Fruit fly (Drosophila melanogaster) whole organism, embryonic: ENCODE measurements around the gene CheB93b.

Experiments used
- Adf1 ChIP-seq: fragments of 200-800 bp; sonication (Bioruptor generic); IDR thresholded peaks from 2 replicates; pipeline ENCODE4 v1.3.6; 2022; ENCODE audit warnings: missing biosample characterization, missing genetic modification characterization
- Atf-2 ChIP-seq: fragments of 200-800 bp; sonication (Bioruptor generic); optimal IDR thresholded peaks from 2 replicates; lab custom pipeline; 2016; ENCODE audit warnings: missing biosample characterization, missing genetic modification characterization
- B-H2 ChIP-seq: fragments of 200-800 bp; sonication (Bioruptor generic); optimal IDR thresholded peaks from 2 replicates; lab custom pipeline; 2018; ENCODE audit warnings: missing biosample characterization, mild to moderate bottlenecking, missing genetic modification characterization
- BtbVII ChIP-seq: fragments of 200-800 bp; sonication (Bioruptor generic); optimal IDR thresholded peaks from 3 replicates; lab custom pipeline; 2017; ENCODE audit warnings: missing biosample characterization, mild to moderate bottlenecking, missing genetic modification characterization
- CG10321 ChIP-seq: fragments of 200-800 bp; sonication (Bioruptor generic); IDR thresholded peaks from 2 replicates; pipeline ENCODE4 v1.3.6; 2022; ENCODE audit warnings: missing biosample characterization, missing genetic modification characterization
- CG11085 ChIP-seq: fragments of 200-800 bp; sonication (Bioruptor generic); IDR thresholded peaks from 2 replicates; pipeline ENCODE4 v1.3.6; 2022; ENCODE audit warnings: missing biosample characterization, missing genetic modification characterization
- CG13624 ChIP-seq: fragments of 200-800 bp; sonication (Bioruptor generic); optimal IDR thresholded peaks from 2 replicates; lab custom pipeline; 2016; ENCODE audit warnings: missing biosample characterization, missing genetic modification characterization
- CG14860 ChIP-seq: fragments of 200-800 bp; sonication (Bioruptor generic); IDR thresholded peaks from 3 replicates; pipeline ENCODE4 v1.3.6; 2022; ENCODE audit warnings: missing biosample characterization, missing genetic modification characterization; ENCODE audit not compliant: partially characterized antibody
- CG15269 ChIP-seq: fragments of 200-800 bp; sonication (Bioruptor generic); optimal IDR thresholded peaks from 2 replicates; lab custom pipeline; 2018; ENCODE audit warnings: missing biosample characterization, mild to moderate bottlenecking, missing genetic modification characterization, moderate library complexity
- CG16779 ChIP-seq: fragments of 200-800 bp; sonication (Bioruptor generic); IDR thresholded peaks from 2 replicates; pipeline ENCODE4 v1.3.6; 2022; ENCODE audit warnings: missing biosample characterization, missing genetic modification characterization
- CG3726 ChIP-seq: fragments of 200-800 bp; sonication (Bioruptor generic); IDR thresholded peaks from 3 replicates; pipeline ENCODE4, ENCODE4 v1.3.6; 2022; ENCODE audit warnings: missing biosample characterization, missing genetic modification characterization
- CG6791 ChIP-seq: fragments of 200-800 bp; sonication (Bioruptor generic); IDR thresholded peaks from 3 replicates; pipeline ENCODE4 v1.3.6; 2022; ENCODE audit warnings: missing biosample characterization, missing genetic modification characterization; ENCODE audit not compliant: partially characterized antibody
- CG6854 ChIP-seq: fragments of 200-800 bp; sonication (Bioruptor generic); optimal IDR thresholded peaks from 3 replicates; lab custom pipeline; 2017; ENCODE audit warnings: missing biosample characterization, mild to moderate bottlenecking, missing genetic modification characterization
- CG7963 ChIP-seq: fragments of 200-800 bp; sonication (Bioruptor generic); IDR thresholded peaks from 3 replicates; pipeline ENCODE4 v1.3.6; 2022; ENCODE audit warnings: missing biosample characterization, missing genetic modification characterization; ENCODE audit not compliant: partially characterized antibody
- CG8359 ChIP-seq: fragments of 200-800 bp; sonication (Bioruptor generic); optimal IDR thresholded peaks from 2 replicates; lab custom pipeline; 2017; ENCODE audit warnings: missing biosample characterization, mild to moderate bottlenecking, missing genetic modification characterization, borderline replicate concordance
- CG9437 ChIP-seq: fragments of 200-800 bp; sonication (Bioruptor generic); optimal IDR thresholded peaks from 2 replicates; lab custom pipeline; 2018; ENCODE audit warnings: missing biosample characterization, mild to moderate bottlenecking, missing genetic modification characterization
- CG9609 ChIP-seq: fragments of 200-800 bp; sonication (Bioruptor generic); optimal IDR thresholded peaks from 3 replicates; lab custom pipeline; 2016; ENCODE audit warnings: missing biosample characterization, missing genetic modification characterization
- CG9797 ChIP-seq: fragments of 200-800 bp; sonication (Bioruptor generic); optimal IDR thresholded peaks from 3 replicates; lab custom pipeline; 2018; ENCODE audit warnings: missing biosample characterization, mild to moderate bottlenecking, missing genetic modification characterization
- Deaf1 ChIP-seq: fragments of 200-800 bp; optimal IDR thresholded peaks from 3 replicates; lab custom pipeline; 2019; ENCODE audit warnings: missing biosample characterization, mild to moderate bottlenecking, missing genetic modification characterization, moderate library complexity
- Drgx ChIP-seq: fragments of 200-800 bp; sonication (Bioruptor generic); IDR thresholded peaks from 2 replicates; pipeline ENCODE4 v1.3.6; 2022; ENCODE audit warnings: missing biosample characterization, missing genetic modification characterization
- GATAe ChIP-seq: fragments of 200-800 bp; sonication (Bioruptor generic); conservative IDR thresholded peaks from 2 replicates; pipeline ENCODE4 v1.3.6; 2022; ENCODE audit warnings: missing biosample characterization, missing genetic modification characterization
- Hey ChIP-seq: fragments of 200-800 bp; sonication (Bioruptor generic); optimal IDR thresholded peaks from 3 replicates; lab custom pipeline; 2018; ENCODE audit warnings: missing biosample characterization, mild to moderate bottlenecking, missing genetic modification characterization
- Lhr ChIP-seq: fragments of 200-800 bp; sonication (Bioruptor generic); optimal IDR thresholded peaks from 3 replicates; lab custom pipeline; 2017; ENCODE audit warnings: mild to moderate bottlenecking, missing biosample characterization, missing genetic modification reagents, missing genetic modification characterization
- Mad ChIP-seq: fragments of 200-800 bp; sonication (Bioruptor generic); optimal IDR thresholded peaks from 2 replicates; lab custom pipeline; 2016; ENCODE audit warnings: missing biosample characterization, missing genetic modification characterization
- Med ChIP-seq: fragments of 200-800 bp; sonication (Bioruptor generic); peaks from one replicate; lab custom pipeline; 2016; ENCODE audit warnings: missing biosample characterization, missing genetic modification characterization, mild to moderate bottlenecking, inconsistent platforms, moderate library complexity
- Mrtf ChIP-seq: fragments of 200-800 bp; sonication (Bioruptor generic); IDR thresholded peaks from 3 replicates; pipeline ENCODE4 v1.3.6; 2022; ENCODE audit warnings: missing biosample characterization, missing genetic modification characterization
- caup ChIP-seq: fragments of 200-800 bp; sonication (Bioruptor generic); optimal IDR thresholded peaks from 3 replicates; lab custom pipeline; 2017; ENCODE audit warnings: missing biosample characterization, mild to moderate bottlenecking, missing genetic modification characterization, moderate library complexity; ENCODE audit not compliant: severe bottlenecking
- ci ChIP-seq: fragments of 200-800 bp; sonication (Bioruptor generic); IDR thresholded peaks from 3 replicates; pipeline ENCODE4 v1.3.6; 2022; ENCODE audit warnings: missing biosample characterization, missing genetic modification characterization
- dan ChIP-seq: fragments of 200-800 bp; sonication (Bioruptor generic); IDR thresholded peaks from 2 replicates; pipeline ENCODE4 v1.3.6; 2022; ENCODE audit warnings: missing biosample characterization, missing genetic modification characterization
- klu ChIP-seq: fragments of 200-800 bp; sonication (Bioruptor generic); IDR thresholded peaks from 2 replicates; pipeline ENCODE4 v1.3.6; 2022; ENCODE audit warnings: missing biosample characterization, missing genetic modification characterization
- lbe ChIP-seq: fragments of 200-800 bp; sonication (Bioruptor generic); optimal IDR thresholded peaks from 2 replicates; lab custom pipeline; 2016; ENCODE audit warnings: missing biosample characterization, mild to moderate bottlenecking, missing genetic modification characterization
- mld ChIP-seq: fragments of 200-800 bp; sonication (Bioruptor generic); IDR thresholded peaks from 3 replicates; pipeline ENCODE4 v1.3.6; 2022; ENCODE audit warnings: missing biosample characterization, missing genetic modification characterization; ENCODE audit not compliant: partially characterized antibody
- nom ChIP-seq: fragments of 200-800 bp; sonication (Bioruptor generic); optimal IDR thresholded peaks from 2 replicates; lab custom pipeline; 2017; ENCODE audit warnings: missing biosample characterization, missing genetic modification characterization, mild to moderate bottlenecking, moderate library complexity, missing genetic modification reagents
- pum ChIP-seq: fragments of 200-800 bp; sonication (Bioruptor generic); optimal IDR thresholded peaks from 2 replicates; lab custom pipeline; 2016; ENCODE audit warnings: missing biosample characterization, missing genetic modification characterization
- ro ChIP-seq: fragments of 200-800 bp; sonication (Bioruptor generic); IDR thresholded peaks from 2 replicates; pipeline ENCODE4 v1.3.6; 2022; ENCODE audit warnings: missing biosample characterization, missing genetic modification characterization
- sc ChIP-seq, 3 experiments: fragments of >200 bp in 2 of 3; fragments of 200-800 bp in 1 of 3; sonication (Bioruptor generic) in 1 of 3; optimal IDR thresholded peaks; 2 replicates in 2 of 3; 3 replicates in 1 of 3; lab custom pipeline; 2017; ENCODE audit warnings: mild to moderate bottlenecking in 1 of 3, missing biosample characterization in 1 of 3, missing genetic modification characterization in 1 of 3, missing genetic modification reagents in 1 of 3
- seq ChIP-seq: fragments of 200-800 bp; sonication (Bioruptor generic); IDR thresholded peaks from 2 replicates; pipeline ENCODE4 v1.3.6; 2022; ENCODE audit warnings: missing biosample characterization, missing genetic modification characterization
- trem ChIP-seq: fragments of 200-800 bp; optimal IDR thresholded peaks from 3 replicates; lab custom pipeline; 2019; ENCODE audit warnings: missing biosample characterization, mild to moderate bottlenecking, missing genetic modification characterization, moderate library complexity
- twi ChIP-seq: fragments of 200-800 bp; optimal IDR thresholded peaks from 2 replicates; lab custom pipeline; 2019; ENCODE audit warnings: missing biosample characterization, mild to moderate bottlenecking, missing genetic modification characterization, moderate library complexity
- yki ChIP-seq: fragments of >200 bp; optimal IDR thresholded peaks from 3 replicates; lab custom pipeline; 2018
- z ChIP-seq: fragments of 200-800 bp; sonication (Bioruptor generic); IDR thresholded peaks from 3 replicates; pipeline ENCODE4 v1.3.6; 2022; ENCODE audit warnings: missing biosample characterization, missing genetic modification characterization
- zfh1 ChIP-seq: fragments of 200-800 bp; sonication (Bioruptor generic); IDR thresholded peaks from 3 replicates; pipeline ENCODE4 v1.3.6; 2022; ENCODE audit warnings: missing biosample characterization, missing genetic modification characterization

CheB93b gene

DNA sequence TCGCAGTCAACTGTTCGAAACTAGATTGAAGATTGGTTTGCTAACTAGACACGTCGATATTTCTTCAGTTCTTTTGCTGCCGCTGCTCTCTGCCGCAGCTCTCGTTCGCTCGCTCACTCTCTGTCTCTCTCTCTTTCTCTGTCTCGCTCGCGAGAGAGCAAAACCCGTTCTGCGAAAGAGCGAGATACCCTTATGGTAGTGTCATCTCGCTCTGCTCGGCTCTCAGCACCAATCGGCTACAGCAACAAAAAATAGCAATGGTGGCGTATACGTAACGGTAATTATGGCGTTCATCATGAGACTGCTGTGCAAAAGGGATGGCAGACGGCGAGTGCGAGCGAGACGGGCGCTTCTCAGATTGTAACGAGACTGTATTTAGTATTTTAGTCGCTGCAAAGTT is 37.4 kb downstream of the CheB93b start, which contains the start of gene lbe (continued):
- TF ChIP-seq CG8359 (peak; percentile 51), nom (GFP tag; lab: Kevin White, UChicago) (no peak), CG11085 (GFP tag; lab: Robert Waterston, UW) (no peak), CG14860 (peak; percentile 57; the same call in 2 of the 3 replicates), Med (GFP tag; lab: Kevin White, UChicago) (peak; percentile 65), dan (GFP tag; lab: Robert Waterston, UW) (no peak), seq (GFP tag; lab: Robert Waterston, UW) (peak; percentile 85), ci (GFP tag; lab: Robert Waterston, UW) (peak; percentile 71; the same call in 2 of the 3 replicates), yki (peak; percentile 81), Mad (GFP tag; lab: Kevin White, UChicago) (no peak), CG13624 (GFP tag; lab: Kevin White, UChicago) (peak; percentile 3), pum (no peak), CG10321 (GFP tag; lab: Robert Waterston, UW) (peak; percentile 97), CG6854 (GFP tag; lab: Kevin White, UChicago) (no peak), trem (tag; lab: Kevin White, UChicago) (no peak), BtbVII (GFP tag; lab: Kevin White, UChicago) (peak; percentile 39), CG16779 (no peak), caup (GFP tag; lab: Kevin White, UChicago) (no peak), Atf-2 (GFP tag; lab: Kevin White, UChicago) (no peak), GATAe (GFP tag; lab: Robert Waterston, UW) (no peak), z (GFP tag; lab: Robert Waterston, UW) (peak; percentile 61; the same call in 2 of the 3 replicates), Adf1 (peak; percentile 89), lbe (GFP tag; lab: Kevin White, UChicago) (no peak), ro (no peak), CG9797 (GFP tag; lab: Kevin White, UChicago) (no peak), Mrtf (no peak), CG9437 (GFP tag; lab: Kevin White, UChicago) (peak; percentile 26), CG3726 (GFP tag; lab: Robert Waterston, UW) (no peak), mld (GFP tag; lab: Robert Waterston, UW) (peak; percentile 77; the same call in 1 of the 3 replicates), Hey (tag; lab: Kevin White, UChicago) (no peak), CG9609 (no peak), klu (GFP tag; lab: Robert Waterston, UW) (no peak), twi (tag; lab: Kevin White, UChicago) (peak; percentile 29), zfh1 (GFP tag; lab: Robert Waterston, UW) (no peak), Drgx (GFP tag; lab: Robert Waterston, UW) (0 out of 2 replicates have a peak, but pooled peaks have one; percentile 15), CG7963 (GFP tag; lab: Robert Waterston, UW) (0 out of 3 replicates have a peak, but pooled peaks have one; percentile 18), Lhr (no peak), CG6791 (GFP tag; lab: Robert Waterston, UW) (peak; percentile 72; the same call in 2 of the 3 replicates), B-H2 (GFP tag; lab: Kevin White, UChicago) (peak; percentile 4), Deaf1 (tag; lab: Kevin White, UChicago) (peak; percentile 72), CG15269 (tag; lab: Kevin White, UChicago) (no peak), sc (optimal IDR thresholded peaks at IDR 0.05; lab: Kevin White, UChicago) (no peak), sc (GFP tag; optimal IDR thresholded peaks at IDR 0.05; lab: Kevin White, UChicago) (no peak)
